Worm (Caenorhabditis elegans) whole organism, L2 larva: ENCODE results near the gene Y39A1A.10.

Source experiments
- crh-2 ChIP-seq: sonication (generic microtip); optimal IDR thresholded peaks from 2 replicates; lab custom pipeline; 2017; ENCODE audit warnings: missing biosample characterization, missing genetic modification characterization
- skn-1 ChIP-seq: sonication (generic microtip); optimal IDR thresholded peaks from 2 replicates; lab custom pipeline; 2017; ENCODE audit warnings: missing biosample characterization, missing genetic modification characterization
- zag-1 ChIP-seq: fragments of 150-350 bp; optimal IDR thresholded peaks from 2 replicates; lab custom pipeline; 2014; ENCODE audit warnings: missing biosample characterization, missing genetic modification characterization

ce11 chrIII:10657661-10658060, 25.1 kb downstream of the Y39A1A.10 start:
- TF ChIP-seq zag-1 (tag; lab: Kevin White, UChicago) (no peak), crh-2 (tag; lab: Kevin White, UChicago) (no peak), skn-1 (tag; lab: Kevin White, UChicago) (no peak)
